Worm (Caenorhabditis elegans) whole organism, midembryonic: ENCODE data around the gene nurf-1.
A peak's percentile ranks its signal among the peaks of the same experiment; 100 is the strongest.

Experiments used
- cog-1 ChIP-seq: sonication (generic microtip); optimal IDR thresholded peaks from 2 replicates; lab custom pipeline; 2016; ENCODE audit warnings: missing genetic modification characterization, missing compliant biosample characterization
- flt-1 ChIP-seq: fragments of 200-800 bp; sonication (Bioruptor generic); IDR thresholded peaks from 2 replicates; pipeline ENCODE4 v1.3.6; 2022; ENCODE audit warnings: missing genetic modification characterization, missing compliant biosample characterization
- klf-2 ChIP-seq: fragments of 200-800 bp; sonication (Bioruptor generic); conservative IDR thresholded peaks from 2 replicates; pipeline ENCODE4 v1.3.6; 2022; ENCODE audit warnings: missing genetic modification reagents, missing genetic modification characterization, missing compliant biosample characterization
- med-1 ChIP-seq: sonication (generic microtip); optimal IDR thresholded peaks from 2 replicates; lab custom pipeline; 2017; ENCODE audit warnings: missing genetic modification characterization, mild to moderate bottlenecking, missing compliant biosample characterization, antibody characterized with exemption, missing genetic modification reagents; ENCODE audit not compliant: insufficient read depth
- ref-1 ChIP-seq: fragments of 200-800 bp; sonication (Bioruptor generic); conservative IDR thresholded peaks from 2 replicates; pipeline ENCODE4 v1.3.6; 2022; ENCODE audit warnings: missing genetic modification reagents, missing genetic modification characterization, missing compliant biosample characterization
- ztf-29 ChIP-seq: fragments of 200-800 bp; sonication (Bioruptor generic); IDR thresholded peaks from 2 replicates; pipeline ENCODE4 v1.3.6; 2022; ENCODE audit warnings: missing genetic modification reagents, missing genetic modification characterization, missing compliant biosample characterization

DNA sequence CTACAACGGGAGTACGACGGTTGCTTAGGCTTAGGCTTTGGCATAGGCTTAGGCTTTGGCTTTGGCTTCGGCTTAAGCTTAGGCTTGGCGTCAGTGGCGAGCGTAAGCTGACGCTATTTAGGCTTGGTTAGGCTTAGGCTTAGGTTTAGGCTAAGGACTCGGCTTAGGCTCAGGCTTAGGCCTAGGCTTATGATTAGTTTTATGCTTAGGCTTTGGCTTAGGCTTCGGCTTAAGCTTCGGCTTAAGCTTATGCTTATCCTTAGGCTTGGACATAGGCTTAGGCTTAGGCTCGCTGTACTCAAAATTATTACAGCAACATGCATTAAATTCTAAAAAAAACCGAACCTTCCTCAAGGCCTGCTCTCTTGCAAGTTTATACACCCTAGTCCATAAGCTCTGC lies 15.9 kb upstream of the nurf-1 start:
- TF ChIP-seq med-1: no peak
- no peak for TF ChIP-seq cog-1 (tag; lab: Kevin White, UChicago)
- TF ChIP-seq flt-1 (GFP tag; lab: Robert Waterston, UW): no peak
- peak; percentile 19; the same call in 1 of the 2 replicates for TF ChIP-seq ztf-29 (GFP tag; lab: Robert Waterston, UW)
- no peak for TF ChIP-seq ref-1 (GFP tag; lab: Robert Waterston, UW)
- TF ChIP-seq klf-2 (GFP tag; lab: Robert Waterston, UW): no peak
